Fruit fly (Drosophila melanogaster) whole organism, prepupa: Measurements from ENCODE around the gene mbt.

ENCODE experiments used
- Blimp-1 ChIP-seq: fragments of 200-800 bp; sonication (Bioruptor generic); optimal IDR thresholded peaks from 3 replicates; lab custom pipeline; 2017; ENCODE audit warnings: missing biosample characterization, missing genetic modification characterization, mild to moderate bottlenecking, moderate library complexity, missing genetic modification reagents
- CG10631 ChIP-seq: fragments of 200-800 bp; sonication (Bioruptor generic); optimal IDR thresholded peaks from 2 replicates; lab custom pipeline; 2016; ENCODE audit warnings: missing biosample characterization, missing genetic modification characterization
- CG10669 ChIP-seq: fragments of 200-800 bp; sonication (Bioruptor generic); optimal IDR thresholded peaks from 3 replicates; lab custom pipeline; 2018; ENCODE audit warnings: missing biosample characterization, mild to moderate bottlenecking, missing genetic modification characterization, moderate library complexity
- CG1621 ChIP-seq: fragments of 200-800 bp; sonication (Bioruptor generic); optimal IDR thresholded peaks from 3 replicates; lab custom pipeline; 2018; ENCODE audit warnings: missing biosample characterization, mild to moderate bottlenecking, missing genetic modification characterization
- CG3032 ChIP-seq: fragments of 200-800 bp; optimal IDR thresholded peaks from 2 replicates; lab custom pipeline; 2019; ENCODE audit warnings: missing biosample characterization, mild to moderate bottlenecking, missing genetic modification characterization, moderate library complexity
- CG3919 ChIP-seq: fragments of 200-800 bp; sonication (Bioruptor generic); optimal IDR thresholded peaks from 3 replicates; lab custom pipeline; 2016; ENCODE audit warnings: missing biosample characterization, missing genetic modification characterization
- CG6163 ChIP-seq: fragments of 200-800 bp; sonication (Bioruptor generic); IDR thresholded peaks from 3 replicates; pipeline ENCODE4 v1.3.6; 2022; ENCODE audit warnings: missing biosample characterization, missing genetic modification characterization
- CG6792 ChIP-seq: fragments of 200-800 bp; sonication (Bioruptor generic); optimal IDR thresholded peaks from 3 replicates; lab custom pipeline; 2016; ENCODE audit warnings: missing biosample characterization, missing genetic modification characterization
- CG8119 ChIP-seq: fragments of 200-800 bp; sonication (Bioruptor generic); IDR thresholded peaks from 3 replicates; pipeline ENCODE4 v1.3.6; 2022; ENCODE audit warnings: missing biosample characterization, missing genetic modification characterization
- CG8319 ChIP-seq: fragments of 200-800 bp; sonication (Bioruptor generic); optimal IDR thresholded peaks from 3 replicates; lab custom pipeline; 2016; ENCODE audit warnings: missing biosample characterization, missing genetic modification characterization
- CG8632 ChIP-seq: fragments of 200-800 bp; sonication (Bioruptor generic); optimal IDR thresholded peaks from 3 replicates; lab custom pipeline; 2016; ENCODE audit warnings: missing biosample characterization, missing genetic modification characterization
- CG9139 ChIP-seq: fragments of 200-800 bp; sonication (Bioruptor generic); optimal IDR thresholded peaks from 3 replicates; lab custom pipeline; 2017; ENCODE audit warnings: missing biosample characterization, mild to moderate bottlenecking, missing genetic modification characterization
- Eip78C ChIP-seq: fragments of 200-800 bp; sonication (Bioruptor generic); peaks from one replicate; lab custom pipeline; 2016; ENCODE audit warnings: missing biosample characterization, missing genetic modification characterization
- Ets21C ChIP-seq: fragments of 200-800 bp; sonication (Bioruptor generic); optimal IDR thresholded peaks from 3 replicates; lab custom pipeline; 2016; ENCODE audit warnings: missing biosample characterization, missing genetic modification characterization
- Gug ChIP-seq: fragments of 200-800 bp; sonication (Bioruptor generic); IDR thresholded peaks from 2 replicates; pipeline ENCODE4 v1.3.6; 2022; ENCODE audit warnings: missing biosample characterization, missing genetic modification characterization
- Hr38 ChIP-seq: sonication (Bioruptor generic); optimal IDR thresholded peaks from 2 replicates; lab custom pipeline; 2016; ENCODE audit warnings: missing biosample characterization, missing genetic modification characterization
- Hr39 ChIP-seq: fragments of 200-800 bp; sonication (Bioruptor generic); optimal IDR thresholded peaks from 2 replicates; lab custom pipeline; 2016; ENCODE audit warnings: missing biosample characterization, missing genetic modification characterization
- OdsH ChIP-seq: fragments of 200-800 bp; sonication (Bioruptor generic); optimal IDR thresholded peaks from 3 replicates; lab custom pipeline; 2016; ENCODE audit warnings: missing biosample characterization, missing genetic modification characterization
- Sox102F ChIP-seq: fragments of 200-800 bp; sonication (Bioruptor generic); optimal IDR thresholded peaks from 2 replicates; lab custom pipeline; 2016; ENCODE audit warnings: missing biosample characterization, mild to moderate bottlenecking, missing genetic modification characterization
- Sox14 ChIP-seq: fragments of 200-800 bp; sonication (Bioruptor generic); optimal IDR thresholded peaks from 3 replicates; lab custom pipeline; 2016; ENCODE audit warnings: missing biosample characterization, missing genetic modification characterization
- Sox15 ChIP-seq: fragments of 200-800 bp; sonication (Bioruptor generic); optimal IDR thresholded peaks from 3 replicates; lab custom pipeline; 2016; ENCODE audit warnings: missing biosample characterization, missing genetic modification characterization
- eg ChIP-seq: fragments of 200-800 bp; sonication (Bioruptor generic); IDR thresholded peaks from 3 replicates; pipeline ENCODE4 v1.3.6; 2022; ENCODE audit warnings: missing biosample characterization, missing genetic modification characterization
- esn ChIP-seq: fragments of 200-800 bp; sonication (Bioruptor generic); optimal IDR thresholded peaks from 2 replicates; lab custom pipeline; 2016; ENCODE audit warnings: missing biosample characterization, mild to moderate bottlenecking, missing genetic modification characterization, moderate library complexity
- fd59A ChIP-seq: fragments of 200-800 bp; sonication (Bioruptor generic); optimal IDR thresholded peaks from 2 replicates; lab custom pipeline; 2017; ENCODE audit warnings: missing biosample characterization, mild to moderate bottlenecking, missing genetic modification characterization, missing genetic modification reagents
- fd85E ChIP-seq: fragments of 200-800 bp; sonication (Bioruptor generic); optimal IDR thresholded peaks from 3 replicates; lab custom pipeline; 2016; ENCODE audit warnings: missing biosample characterization, missing genetic modification characterization
- fkh ChIP-seq: fragments of 200-800 bp; sonication (Bioruptor generic); optimal IDR thresholded peaks from 3 replicates; lab custom pipeline; 2017; ENCODE audit warnings: missing biosample characterization, mild to moderate bottlenecking, missing genetic modification characterization, moderate library complexity
- pdm3 ChIP-seq: fragments of 200-800 bp; sonication (Bioruptor generic); optimal IDR thresholded peaks from 3 replicates; lab custom pipeline; 2016; ENCODE audit warnings: missing biosample characterization, missing genetic modification characterization
- ss ChIP-seq, 2 experiments: fragments of 200-800 bp; sonication (Bioruptor generic); optimal IDR thresholded peaks; 2 replicates in 1 of 2; 3 replicates in 1 of 2; lab custom pipeline; 2017 to 2018; ENCODE audit warnings: mild to moderate bottlenecking in 2 of 2, missing biosample characterization in 2 of 2, missing genetic modification characterization in 2 of 2, moderate library complexity in 1 of 2
- svp ChIP-seq: fragments of 200-800 bp; sonication (Bioruptor generic); peaks from one replicate; lab custom pipeline; 2016; ENCODE audit warnings: missing biosample characterization, missing genetic modification characterization

mbt gene

DNA sequence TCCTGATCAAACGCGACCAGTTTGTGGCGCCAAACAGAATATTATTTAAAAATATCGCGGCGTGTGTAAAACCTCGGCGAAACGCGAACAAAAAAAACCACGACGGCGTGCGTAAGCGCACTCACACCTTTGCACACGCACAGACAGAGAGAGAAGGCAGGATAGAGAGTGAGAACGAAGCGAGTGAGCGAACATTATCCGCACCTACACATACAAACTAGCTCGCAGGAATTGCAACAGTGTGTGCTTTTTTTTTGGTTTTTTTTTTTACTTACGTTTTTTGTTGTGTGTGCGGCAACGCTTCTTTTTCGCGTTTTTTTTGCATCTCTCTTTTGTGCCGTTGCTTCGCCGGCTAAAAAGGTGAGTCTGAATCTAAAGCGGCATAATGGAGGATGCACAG is 10.7 kb upstream of the mbt start (continued):
- TF ChIP-seq Blimp-1 (GFP tag; lab: Kevin White, UChicago) = peak; percentile 65
- TF ChIP-seq Ets21C = no peak
- TF ChIP-seq Hr39 (GFP tag; lab: Kevin White, UChicago) = no peak
- peak; percentile 75 for TF ChIP-seq CG6792 (GFP tag; lab: Kevin White, UChicago)
- peak; percentile 56 for TF ChIP-seq Sox14 (GFP tag; lab: Kevin White, UChicago)
- TF ChIP-seq fd59A (GFP tag; lab: Kevin White, UChicago) = peak; percentile 86
- peak; percentile 91 for TF ChIP-seq Eip78C (GFP tag; lab: Kevin White, UChicago)
- no peak for TF ChIP-seq CG10631 (GFP tag; lab: Kevin White, UChicago)
- TF ChIP-seq CG8319 = peak; percentile 82
- TF ChIP-seq Sox15 = no peak
- TF ChIP-seq CG10669 = peak; percentile 95
- TF ChIP-seq pdm3 = peak; percentile 85
- TF ChIP-seq, all 60 proteins: peak for 46

DNA sequence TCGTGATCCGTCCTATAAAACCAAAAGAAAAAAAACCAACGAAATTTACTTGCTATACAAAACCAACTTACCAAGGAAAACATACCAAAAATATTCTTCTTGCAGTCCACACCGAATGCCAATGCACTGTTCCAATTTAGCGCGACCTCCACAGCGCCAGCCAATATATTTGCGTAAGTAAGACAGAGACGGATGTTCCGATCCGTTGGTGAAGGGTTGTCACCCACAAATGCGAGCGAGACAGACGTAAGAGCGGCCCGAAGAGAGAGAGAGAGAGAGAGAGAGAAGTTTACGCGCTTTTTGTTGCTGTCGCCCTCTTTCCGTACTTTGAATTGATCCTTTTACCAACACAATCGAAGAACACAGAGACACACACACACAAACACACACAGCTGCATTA is 2.7 kb upstream of the mbt start:
- TF ChIP-seq fd85E (GFP tag; lab: Kevin White, UChicago) (no peak), ss (GFP tag; optimal IDR thresholded peaks at IDR 0.05; lab: Kevin White, UChicago) (peak in 1 of 2 experiments; percentile 4), CG3032 (tag; lab: Kevin White, UChicago) (no peak), CG9139 (GFP tag; lab: Kevin White, UChicago) (no peak), fkh (GFP tag; lab: Kevin White, UChicago) (no peak), CG1621 (tag; lab: Kevin White, UChicago) (peak; percentile 45), Sox102F (GFP tag; lab: Kevin White, UChicago) (no peak)

DNA sequence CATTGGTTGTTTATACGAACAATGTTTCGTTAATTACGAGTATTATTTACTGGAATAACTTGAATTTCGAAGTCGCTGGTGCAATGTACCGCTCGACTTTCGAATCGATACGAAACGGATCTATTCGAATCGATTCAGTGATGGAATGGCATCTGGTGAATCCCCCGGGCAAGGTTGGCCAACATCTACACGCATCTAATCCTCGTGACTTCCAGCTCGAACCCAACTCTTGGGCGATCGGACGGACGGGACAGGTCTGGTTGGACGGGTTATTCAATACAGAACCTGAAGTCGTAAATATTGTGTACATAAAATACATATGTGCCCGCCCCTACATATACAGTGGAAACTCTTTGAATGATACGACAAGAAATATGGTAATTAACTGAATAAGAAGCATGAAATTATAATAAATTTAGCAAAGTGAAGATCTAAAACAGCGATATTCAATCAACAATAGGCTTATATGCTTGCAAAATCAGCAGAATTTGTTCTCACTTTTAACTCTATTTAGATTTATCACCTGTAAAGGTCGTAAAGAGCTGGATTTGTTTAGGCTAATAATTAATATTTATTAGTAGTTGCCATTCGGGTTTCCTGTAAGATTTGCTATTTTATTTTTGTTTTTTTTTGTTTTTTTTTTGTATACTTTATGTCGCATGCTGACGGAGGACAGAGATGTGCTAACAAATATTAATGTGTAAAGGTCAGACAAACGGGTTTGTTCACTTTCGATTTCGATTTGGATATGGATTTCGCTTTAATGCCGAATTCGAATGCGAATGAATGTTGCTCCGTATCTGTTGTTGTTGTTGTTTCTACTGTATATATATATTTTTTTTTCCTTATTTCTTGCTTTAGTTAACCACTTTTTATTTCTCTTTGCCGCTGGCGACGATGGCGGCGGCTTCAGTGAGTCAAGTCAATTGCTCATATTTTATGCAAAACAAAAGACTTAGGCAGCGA is 6.6 kb downstream of the mbt start:
- TF ChIP-seq Blimp-1 (GFP tag; lab: Kevin White, UChicago) (peak; percentile 69), svp (peak; percentile 44), Hr38 (GFP tag; lab: Kevin White, UChicago) (no peak), CG6163 (GFP tag; lab: Robert Waterston, UW) (peak; percentile 19; the same call in 1 of the 3 replicates), CG3919 (no peak), ss (GFP tag; optimal IDR thresholded peaks at IDR 0.05; lab: Kevin White, UChicago) (peak in 1 of 2 experiments; percentile 21), Eip78C (GFP tag; lab: Kevin White, UChicago) (peak; percentile 66)

DNA sequence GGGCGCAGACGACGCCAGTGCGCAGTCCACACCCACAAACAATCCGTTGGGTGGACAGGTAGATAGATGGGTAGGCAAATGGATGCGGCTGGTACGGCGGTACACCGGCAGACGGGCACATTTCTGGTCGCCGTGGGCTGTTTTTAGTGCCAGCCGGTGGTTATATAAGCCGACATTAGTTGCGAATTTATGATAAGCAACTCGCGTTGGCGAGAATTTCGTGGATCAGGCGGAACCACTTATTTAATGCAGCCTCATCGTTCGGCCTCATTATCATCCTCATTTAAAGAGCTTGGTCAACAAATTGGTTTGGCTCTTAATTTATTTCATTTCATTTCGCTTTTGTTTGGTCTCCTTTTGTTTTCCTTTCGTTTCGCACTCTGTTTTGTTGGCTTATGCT is 8.2 kb downstream of the mbt start:
- TF ChIP-seq Gug (GFP tag; lab: Robert Waterston, UW) = no peak
- TF ChIP-seq OdsH (GFP tag; lab: Kevin White, UChicago) = no peak
- TF ChIP-seq CG8119 (GFP tag; lab: Robert Waterston, UW) = 0 out of 3 replicates have a peak, but pooled peaks have one; percentile 3
- TF ChIP-seq esn (GFP tag; lab: Kevin White, UChicago) = no peak
- peak; percentile 51 for TF ChIP-seq Blimp-1 (GFP tag; lab: Kevin White, UChicago)

DNA sequence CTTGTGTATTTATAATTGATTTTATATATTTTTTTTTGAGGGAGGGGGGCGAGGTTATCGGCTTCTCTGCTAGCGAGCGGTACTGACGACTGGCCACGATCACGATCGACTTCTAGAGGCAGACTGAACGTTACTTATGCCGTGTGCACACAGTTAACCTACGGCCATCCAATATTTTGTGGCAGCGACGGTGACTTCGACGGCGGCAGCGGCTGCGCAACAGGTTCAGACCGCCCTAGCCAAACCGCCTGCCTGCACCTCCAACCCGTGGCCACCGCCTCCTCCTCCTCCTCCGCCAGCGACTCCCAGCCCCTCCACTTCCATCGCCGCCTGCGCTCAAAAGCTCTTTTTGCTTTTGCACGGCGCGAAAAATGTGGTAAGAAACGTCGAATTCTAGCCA is 11.0 kb downstream of the mbt start, which contains the start of gene CG9782:
Gene CG9782 (minus strand): TSS at position 128 of the 400 bp plus-strand sequence.
- TF ChIP-seq ss (GFP tag; optimal IDR thresholded peaks at IDR 0.05; lab: Kevin White, UChicago) (peak in 1 of 2 experiments; percentile 8), CG8632 (no peak), CG3032 (tag; lab: Kevin White, UChicago) (no peak), CG6163 (GFP tag; lab: Robert Waterston, UW) (0 out of 3 replicates have a peak, but pooled peaks have one; percentile 34), Sox14 (GFP tag; lab: Kevin White, UChicago) (no peak), eg (GFP tag; lab: Robert Waterston, UW) (0 out of 3 replicates have a peak, but pooled peaks have one; percentile 23)
